Worm (Caenorhabditis elegans): ENCODE results near the gene best-9.

Gene best-9

DNA sequence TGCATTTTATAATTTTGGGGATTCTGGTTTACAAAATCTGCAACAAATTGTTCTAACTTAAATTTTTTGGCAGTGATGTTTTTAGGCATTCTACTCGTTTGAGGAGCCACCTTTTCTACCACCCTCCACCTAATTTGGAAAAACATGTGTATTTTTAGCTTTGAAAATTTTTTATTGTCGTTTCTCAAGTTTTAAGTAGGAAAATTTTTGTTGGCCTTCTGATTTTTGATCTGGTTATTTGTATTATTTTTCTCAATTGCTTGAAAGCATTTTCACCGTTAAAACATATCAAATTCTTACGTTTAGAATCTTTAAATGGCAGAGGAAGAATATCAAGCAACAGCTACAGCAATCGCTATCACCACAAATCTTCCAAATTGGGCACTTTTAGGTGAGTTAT is 42.7 kb upstream of the best-9 start, which contains the start of gene C01G5.7:
TSS of gene C01G5.7 (plus strand) at position 301 of the 400 bp plus-strand sequence.
- no peak for TF ChIP-seq aly-2 (tag; optimal IDR thresholded peaks at IDR 0.05)
- no peak for TF ChIP-seq hlh-17 (GFP tag; optimal IDR thresholded peaks at IDR 0.05; ENCODE audit: borderline replicate concordance)
- TF ChIP-seq vab-15 (tag; optimal IDR thresholded peaks at IDR 0.05) = no peak

DNA sequence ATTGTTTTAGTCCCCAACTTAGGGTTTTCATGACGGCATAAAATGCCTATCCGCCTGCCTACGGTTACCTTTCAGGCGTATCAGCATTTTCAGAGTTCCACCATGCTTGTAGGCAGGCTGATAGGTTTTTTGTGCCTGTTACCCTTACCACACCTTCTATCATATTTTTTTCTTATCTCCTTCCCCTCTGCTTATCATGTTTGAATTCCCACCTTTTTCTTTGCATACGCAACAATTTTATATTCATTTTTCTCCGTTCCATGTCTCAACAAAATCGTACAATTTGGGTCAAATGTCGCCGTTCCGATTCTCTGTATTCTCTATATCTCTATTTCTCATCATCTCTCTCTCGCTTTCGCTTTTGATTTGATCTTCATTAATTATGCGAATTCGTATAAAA is 40.9 kb upstream of the best-9 start, which contains the start of gene C01G5.9:
TSS of gene C01G5.9 (plus strand) at position 301 of the 400 bp plus-strand sequence.
- TF ChIP-seq swsn-7 (tag; optimal IDR thresholded peaks at IDR 0.05) = no peak
- peak; percentile 10 for TF ChIP-seq blmp-1 (tag; optimal IDR thresholded peaks at IDR 0.05)

DNA sequence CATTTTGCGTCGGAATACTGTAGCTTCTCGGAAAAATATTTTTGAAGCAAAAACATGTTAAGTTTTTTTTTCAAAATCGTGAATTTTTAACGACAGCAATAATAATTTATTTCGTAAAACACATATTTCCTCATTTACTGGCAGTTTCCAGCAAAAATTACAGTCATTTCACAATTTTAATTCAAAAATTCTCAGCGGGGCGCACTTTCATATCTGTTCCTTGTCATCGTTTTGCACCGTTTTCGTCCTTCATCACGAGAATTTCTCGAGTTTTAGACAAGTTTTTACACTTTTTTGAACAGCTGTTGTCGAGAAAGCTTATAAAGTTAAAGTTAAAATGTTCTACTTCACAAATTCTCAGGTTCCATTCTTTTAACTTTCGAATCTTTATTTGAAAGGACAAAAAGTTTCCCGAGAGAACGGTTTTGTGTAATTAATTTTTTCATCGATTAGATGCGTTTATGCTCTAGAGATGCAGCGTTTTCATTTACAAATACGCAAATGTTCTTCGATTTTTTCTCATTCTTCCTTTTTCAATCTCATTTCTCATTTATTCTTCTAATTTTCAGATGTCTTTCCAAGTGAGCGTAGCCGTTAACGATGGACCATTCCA is 38.1 kb upstream of the best-9 start, which contains the start of gene ddi-1:
TSS of gene ddi-1 (plus strand) at position 563 of the 613 bp plus-strand sequence.
- TF ChIP-seq efl-1 (optimal IDR thresholded peaks at IDR 0.05) (no peak), efl-1 (GFP tag; optimal IDR thresholded peaks at IDR 0.05 in 1 of 2) (peak in 1 of 2 experiments; percentile 9), skn-1 (tag; optimal IDR thresholded peaks at IDR 0.05) (peak; percentile 82), jun-1 (tag; optimal IDR thresholded peaks at IDR 0.05) (no peak), snu-23 (GFP tag; optimal IDR thresholded peaks at IDR 0.05) (no peak), dpl-1 (GFP tag; optimal IDR thresholded peaks at IDR 0.05) (peak in 1 of 3 experiments; percentile 5), lin-35 (GFP tag; optimal IDR thresholded peaks at IDR 0.05) (peak in 1 of 2 experiments; percentile 33)

DNA sequence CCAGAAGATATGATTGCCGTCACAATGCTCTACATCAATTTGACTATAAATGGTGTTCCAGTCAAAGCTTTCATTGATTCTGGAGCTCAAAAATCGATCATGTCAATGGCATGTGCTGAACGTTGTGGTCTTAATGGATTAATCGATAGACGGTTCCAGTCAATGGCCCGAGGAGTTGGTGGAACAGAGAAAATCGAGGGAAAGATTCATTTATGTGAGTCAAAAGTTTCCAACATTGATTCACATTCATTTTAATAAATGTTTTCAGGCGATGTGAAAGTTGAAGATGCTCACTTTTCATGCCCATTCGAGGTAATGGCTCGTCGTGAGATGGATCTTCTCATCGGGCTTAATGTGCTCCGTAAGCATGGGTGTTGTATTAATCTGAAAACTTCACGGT is 36.8 kb upstream of the best-9 start:
- no peak for TF ChIP-seq dsc-1 (tag; optimal IDR thresholded peaks at IDR 0.05)
- TF ChIP-seq mef-2 (tag; optimal IDR thresholded peaks at IDR 0.05) = no peak
- TF ChIP-seq nhr-85 (tag) = no peak
- TF ChIP-seq zag-1 (tag; optimal IDR thresholded peaks at IDR 0.05) = no peak
- no peak for TF ChIP-seq nhr-71 (tag; optimal IDR thresholded peaks at IDR 0.05)
- TF ChIP-seq ets-5 (GFP tag; IDR thresholded peaks at IDR 0.05) = no peak
- TF ChIP-seq nhr-11 (tag; optimal IDR thresholded peaks at IDR 0.05) = no peak
- no peak for TF ChIP-seq nhr-76 (tag; optimal IDR thresholded peaks at IDR 0.05)
- TF ChIP-seq pqm-1 (tag; optimal IDR thresholded peaks at IDR 0.05) = no peak
- TF ChIP-seq hlh-17 (GFP tag; optimal IDR thresholded peaks at IDR 0.05; ENCODE audit: borderline replicate concordance) = no peak
- TF ChIP-seq ceh-63 (GFP tag; optimal IDR thresholded peaks at IDR 0.05) = no peak

DNA sequence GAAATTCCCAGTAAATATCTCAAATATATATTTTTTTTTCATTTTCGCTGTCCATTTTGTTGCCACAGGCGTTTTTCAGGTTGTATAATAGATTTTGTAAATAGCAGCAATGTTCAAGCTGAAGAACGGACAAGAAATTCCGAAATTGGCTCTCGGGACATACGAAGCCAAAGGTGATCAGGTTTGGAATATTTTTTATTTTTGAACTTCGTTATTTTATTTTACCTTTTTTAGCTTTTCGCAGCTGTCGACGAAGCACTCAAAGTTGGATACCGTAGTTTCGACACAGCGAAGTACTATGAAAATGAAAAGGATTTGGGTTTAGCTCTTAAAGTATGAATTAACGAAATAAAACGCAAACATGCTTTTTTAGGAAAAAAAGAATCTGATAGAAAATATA is 36.0 kb upstream of the best-9 start, which contains the start of gene C01G5.5:
TSS of gene C01G5.5 (plus strand) at position 80 of the 400 bp plus-strand sequence.
- no peak for TF ChIP-seq efl-1 (optimal IDR thresholded peaks at IDR 0.05)
- TF ChIP-seq efl-1 (GFP tag; optimal IDR thresholded peaks at IDR 0.05 in 1 of 2) = peak in 1 of 2 experiments; percentile 65
- no peak for TF ChIP-seq aly-2 (tag; optimal IDR thresholded peaks at IDR 0.05)

DNA sequence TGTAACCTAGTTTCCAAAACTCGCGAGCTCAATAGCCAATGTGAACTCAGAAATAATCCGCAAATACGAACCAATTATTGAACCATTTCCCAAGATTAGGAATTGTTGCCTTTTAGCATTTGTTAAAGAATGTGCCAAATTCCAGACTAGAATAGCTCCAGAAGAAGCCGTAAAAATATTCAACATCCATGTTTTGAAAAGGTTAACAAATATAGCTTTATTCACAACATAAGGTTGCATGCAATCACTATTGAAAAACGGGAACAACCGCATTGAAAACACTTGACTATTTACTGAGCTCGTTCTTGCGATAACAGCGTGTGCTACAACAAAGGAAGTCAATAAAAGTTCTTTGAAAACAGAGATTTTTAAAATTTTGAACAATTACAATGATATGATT is 34.0 kb upstream of the best-9 start:
- TF ChIP-seq nhr-71 (tag; optimal IDR thresholded peaks at IDR 0.05) = no peak
- no peak for TF ChIP-seq unc-30 (tag; optimal IDR thresholded peaks at IDR 0.05)

DNA sequence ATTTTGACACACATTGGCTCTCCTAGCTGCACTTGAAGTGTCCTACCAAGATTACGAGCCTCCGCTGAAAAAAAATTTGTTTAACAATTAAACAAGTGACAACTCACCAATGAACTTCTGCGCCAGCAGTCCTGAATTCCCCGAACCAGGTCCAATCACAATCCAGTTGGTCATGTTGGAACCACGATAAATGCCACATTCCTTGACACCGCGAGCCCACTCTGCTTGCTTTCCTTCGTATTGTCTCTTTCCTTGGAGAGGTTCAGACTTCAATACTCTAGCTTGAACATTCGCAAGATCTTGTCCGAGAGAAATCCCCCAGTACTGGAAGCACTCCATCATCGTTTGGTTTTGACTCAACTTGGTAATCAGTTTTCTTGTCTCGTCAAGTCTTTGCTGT is 32.3 kb upstream of the best-9 start:
- TF ChIP-seq fkh-8 (tag; optimal IDR thresholded peaks at IDR 0.05) (no peak), unc-30 (tag; optimal IDR thresholded peaks at IDR 0.05) (no peak), xbp-1 (tag; optimal IDR thresholded peaks at IDR 0.05) (no peak), nhr-19 (GFP tag; conservative IDR thresholded peaks at IDR 0.05) (no peak), hpl-2 (GFP tag; optimal IDR thresholded peaks at IDR 0.05) (no peak), jun-1 (tag; optimal IDR thresholded peaks at IDR 0.05) (no peak), unc-98 (GFP tag; IDR thresholded peaks at IDR 0.05) (no peak), fos-1 (tag; optimal IDR thresholded peaks at IDR 0.05) (no peak), sup-37 (GFP tag; optimal IDR thresholded peaks at IDR 0.05) (no peak), aly-2 (tag; optimal IDR thresholded peaks at IDR 0.05) (no peak), C16A3.4 (tag; optimal IDR thresholded peaks at IDR 0.05) (no peak), swsn-7 (tag; optimal IDR thresholded peaks at IDR 0.05) (no peak), lir-3 (tag; optimal IDR thresholded peaks at IDR 0.05; ENCODE audit: poor library complexity) (no peak), nhr-90 (tag; optimal IDR thresholded peaks at IDR 0.05; ENCODE audit: poor library complexity) (no peak), lin-15B (tag; optimal IDR thresholded peaks at IDR 0.05) (no peak), ztf-11 (tag; optimal IDR thresholded peaks at IDR 0.05) (no peak), alr-1 (tag; optimal IDR thresholded peaks at IDR 0.05; ENCODE audit: borderline replicate concordance) (no peak), blmp-1 (tag; optimal IDR thresholded peaks at IDR 0.05) (no peak), aha-1 (tag; optimal IDR thresholded peaks at IDR 0.05) (no peak), lin-39 (tag; optimal IDR thresholded peaks at IDR 0.05) (no peak)

Data from whole organism, L1 larva.